Fruit fly (Drosophila melanogaster): ENCODE results near the gene CG11537.

- TF ChIP-seq CG12605 (GFP tag; IDR thresholded peaks at IDR 0.05): no peak
- TF ChIP-seq CG9948 (tag; optimal IDR thresholded peaks at IDR 0.05): peak; percentile 28
- no peak for TF ChIP-seq rn (GFP tag; IDR thresholded peaks at IDR 0.05)
- TF ChIP-seq gl (tag; optimal IDR thresholded peaks at IDR 0.05): no peak
- no peak for TF ChIP-seq CG10348 (GFP tag; IDR thresholded peaks at IDR 0.05)
- no peak for TF ChIP-seq EcR (GFP tag; optimal IDR thresholded peaks at IDR 0.05)
- peak; percentile 16 for TF ChIP-seq CG17806 (tag; optimal IDR thresholded peaks at IDR 0.05)
- TF ChIP-seq CG34367 (tag; optimal IDR thresholded peaks at IDR 0.05): no peak
Measured at dm6 chr3L:3078398-3079155, 64.7 kb downstream of the CG11537 start.
